Worm (Caenorhabditis elegans) whole organism, young adult: ENCODE measurements around the gene srx-32.
"Not testable (repeated sequence)": the region's sequence is repeated elsewhere in the genome, so short reads cannot be mapped to it uniquely, and the experiment has no call there.

Source experiments
- B0019.2 ChIP-seq: fragments of 200-800 bp; sonication (Bioruptor generic); conservative IDR thresholded peaks from 2 replicates; pipeline ENCODE4 v1.3.6; 2022; ENCODE audit warnings: missing genetic modification reagents, missing genetic modification characterization, missing compliant biosample characterization
- B0261.1 ChIP-seq: sonication (generic microtip); optimal IDR thresholded peaks from 2 replicates; lab custom pipeline; 2016; ENCODE audit warnings: mild to moderate bottlenecking, missing genetic modification characterization, moderate library complexity, missing compliant biosample characterization
- B0336.3 ChIP-seq: fragments of 200-800 bp; sonication (Bioruptor generic); IDR thresholded peaks from 2 replicates; pipeline ENCODE4 v1.3.6; 2022; ENCODE audit warnings: missing genetic modification characterization, missing compliant biosample characterization
- C17E4.6 ChIP-seq: fragments of 200-800 bp; sonication (Bioruptor generic); IDR thresholded peaks from 2 replicates; pipeline ENCODE4 v1.3.6; 2022; ENCODE audit warnings: missing genetic modification reagents, missing genetic modification characterization, missing compliant biosample characterization
- D2030.7 ChIP-seq: fragments of 200-800 bp; sonication (Bioruptor generic); IDR thresholded peaks from 2 replicates; pipeline ENCODE4 v1.3.6; 2022; ENCODE audit warnings: missing genetic modification reagents, missing genetic modification characterization, missing compliant biosample characterization
- F10E7.11 ChIP-seq: sonication (generic microtip); optimal IDR thresholded peaks from 2 replicates; lab custom pipeline; 2017; ENCODE audit warnings: mild to moderate bottlenecking, missing genetic modification characterization, moderate library complexity, missing compliant biosample characterization
- F39B2.1 ChIP-seq: fragments of 200-800 bp; sonication (Bioruptor generic); IDR thresholded peaks from 2 replicates; pipeline ENCODE4 v1.3.6; 2022; ENCODE audit warnings: missing genetic modification reagents, missing genetic modification characterization, missing compliant biosample characterization
- F55B11.4 ChIP-seq: sonication (generic microtip); optimal IDR thresholded peaks from 2 replicates; lab custom pipeline; 2016; ENCODE audit warnings: missing compliant biosample characterization, missing genetic modification characterization, borderline replicate concordance; ENCODE audit not compliant: insufficient read depth
- F57C9.4 ChIP-seq: sonication (generic microtip); optimal IDR thresholded peaks from 2 replicates; lab custom pipeline; 2017; ENCODE audit warnings: mild to moderate bottlenecking, missing genetic modification characterization, missing compliant biosample characterization
- Y53F4B.3 ChIP-seq: fragments of 200-800 bp; sonication (Bioruptor generic); IDR thresholded peaks from 2 replicates; pipeline ENCODE4 v1.3.6; 2022; ENCODE audit warnings: missing genetic modification reagents, missing genetic modification characterization, missing compliant biosample characterization
- Y67H2A.10 ChIP-seq: fragments of 200-800 bp; sonication (Bioruptor generic); conservative IDR thresholded peaks from 2 replicates; pipeline ENCODE4 v1.3.6; 2022; ENCODE audit warnings: missing genetic modification reagents, missing genetic modification characterization, missing compliant biosample characterization
- atf-7 ChIP-seq: sonication (generic microtip); optimal IDR thresholded peaks from 2 replicates; lab custom pipeline; 2017; ENCODE audit warnings: mild to moderate bottlenecking, missing genetic modification characterization, missing compliant biosample characterization
- athp-1 ChIP-seq: sonication (generic microtip); optimal IDR thresholded peaks from 2 replicates; lab custom pipeline; 2017; ENCODE audit warnings: mild to moderate bottlenecking, missing genetic modification characterization, missing compliant biosample characterization
- attf-6 ChIP-seq: fragments of 200-800 bp; sonication (Bioruptor generic); IDR thresholded peaks from 2 replicates; pipeline ENCODE4 v1.3.6; 2022; ENCODE audit warnings: missing genetic modification reagents, missing genetic modification characterization, missing compliant biosample characterization
- ceh-91 ChIP-seq: fragments of 200-800 bp; sonication (Bioruptor generic); IDR thresholded peaks from 2 replicates; pipeline ENCODE4 v1.3.6; 2022; ENCODE audit warnings: missing genetic modification reagents, missing genetic modification characterization, missing compliant biosample characterization
- die-1 ChIP-seq: sonication (generic microtip); optimal IDR thresholded peaks from 2 replicates; lab custom pipeline; 2016; ENCODE audit warnings: missing genotype, mild to moderate bottlenecking, missing genetic modification characterization, missing compliant biosample characterization
- dpff-1 ChIP-seq: sonication (generic microtip); optimal IDR thresholded peaks from 2 replicates; lab custom pipeline; 2017; ENCODE audit warnings: mild to moderate bottlenecking, missing genetic modification characterization, missing compliant biosample characterization
- dpl-1 ChIP-seq: fragments of 150-350 bp; optimal IDR thresholded peaks from 2 replicates; lab custom pipeline; 2014; ENCODE audit warnings: missing biosample characterization, missing genetic modification reagents, missing genetic modification characterization
- egl-44 ChIP-seq: fragments of 200-800 bp; sonication (Bioruptor generic); IDR thresholded peaks from 2 replicates; pipeline ENCODE4 v1.3.6; 2022; ENCODE audit warnings: missing genetic modification reagents, missing genetic modification characterization, missing compliant biosample characterization
- egrh-3 ChIP-seq: fragments of 200-800 bp; sonication (Bioruptor generic); IDR thresholded peaks from 2 replicates; pipeline ENCODE4 v1.3.6; 2022; ENCODE audit warnings: missing genetic modification reagents, missing genetic modification characterization, missing compliant biosample characterization
- him-1 ChIP-seq: sonication (generic microtip); optimal IDR thresholded peaks from 2 replicates; lab custom pipeline; 2016; ENCODE audit warnings: missing genotype, missing genetic modification reagents, missing genetic modification characterization, missing compliant biosample characterization
- hlh-26 ChIP-seq: fragments of 200-800 bp; sonication (Bioruptor generic); conservative IDR thresholded peaks from 2 replicates; pipeline ENCODE4 v1.3.6; 2022; ENCODE audit warnings: missing genetic modification reagents, missing genetic modification characterization, missing compliant biosample characterization
- hmg-1.2 ChIP-seq: fragments of 200-800 bp; sonication (Bioruptor generic); IDR thresholded peaks from 2 replicates; pipeline ENCODE4 v1.3.6; 2022; ENCODE audit warnings: missing genetic modification reagents, missing genetic modification characterization, missing compliant biosample characterization
- mcd-1 ChIP-seq: fragments of 200-800 bp; sonication (Bioruptor generic); IDR thresholded peaks from 2 replicates; pipeline ENCODE4 v1.3.6; 2022; ENCODE audit warnings: missing genetic modification reagents, missing genetic modification characterization, missing compliant biosample characterization
- mel-28 ChIP-seq: sonication (generic microtip); optimal IDR thresholded peaks from 2 replicates; lab custom pipeline; 2016; ENCODE audit warnings: borderline replicate concordance, mild to moderate bottlenecking, missing genetic modification characterization, missing compliant biosample characterization
- nfyb-1 ChIP-seq: fragments of 200-800 bp; sonication (Bioruptor generic); IDR thresholded peaks from 2 replicates; pipeline ENCODE4 v1.3.6; 2022; ENCODE audit warnings: missing genetic modification reagents, missing genetic modification characterization, missing compliant biosample characterization
- nhr-179 ChIP-seq: sonication (generic microtip); optimal IDR thresholded peaks from 2 replicates; lab custom pipeline; 2016; ENCODE audit warnings: mild to moderate bottlenecking, missing genetic modification characterization, missing compliant biosample characterization
- nhr-80 ChIP-seq: sonication (generic microtip); optimal IDR thresholded peaks from 2 replicates; lab custom pipeline; 2016; ENCODE audit warnings: missing genetic modification characterization, missing compliant biosample characterization
- nhr-90 ChIP-seq: sonication (generic microtip); optimal IDR thresholded peaks from 2 replicates; lab custom pipeline; 2016; ENCODE audit warnings: missing genotype, mild to moderate bottlenecking, missing genetic modification characterization, missing compliant biosample characterization
- sdz-38 ChIP-seq: sonication (generic microtip); optimal IDR thresholded peaks from 2 replicates; lab custom pipeline; 2016; ENCODE audit warnings: missing genotype, missing genetic modification characterization, missing compliant biosample characterization
- sea-2 ChIP-seq: fragments of 200-800 bp; sonication (Bioruptor generic); IDR thresholded peaks from 2 replicates; pipeline ENCODE4 v1.3.6; 2022; ENCODE audit warnings: missing genetic modification characterization, missing compliant biosample characterization
- snpc-1.1 ChIP-seq: sonication (generic microtip); optimal IDR thresholded peaks from 2 replicates; lab custom pipeline; 2017; ENCODE audit warnings: missing genetic modification characterization, mild to moderate bottlenecking, missing compliant biosample characterization, antibody characterized with exemption, moderate library complexity, missing genotype, missing genetic modification reagents; ENCODE audit not compliant: insufficient read depth
- snpc-4 ChIP-seq, 5 experiments: fragments of 150-350 bp in 1 of 5; sonication (generic microtip) in 4 of 5; optimal IDR thresholded peaks; 2 replicates each; lab custom pipeline; 2014 to 2018; ENCODE audit warnings: missing genetic modification characterization in 5 of 5, missing biosample characterization in 3 of 5, antibody characterized with exemption in 2 of 5, mild to moderate bottlenecking in 2 of 5, missing compliant biosample characterization in 2 of 5, missing genotype in 2 of 5, moderate library complexity in 2 of 5, missing genetic modification reagents in 1 of 5
- tbp1 ChIP-seq: fragments of 200-800 bp; sonication (Bioruptor generic); optimal IDR thresholded peaks from 2 replicates; lab custom pipeline; 2018; ENCODE audit warnings: mild to moderate bottlenecking, missing genetic modification characterization, missing compliant biosample characterization
- xnd-1 ChIP-seq: sonication (generic microtip); optimal IDR thresholded peaks from 2 replicates; lab custom pipeline; 2016; ENCODE audit warnings: missing genotype, missing genetic modification reagents, missing genetic modification characterization, missing compliant biosample characterization
- zfh-2 ChIP-seq: fragments of 200-800 bp; sonication (Bioruptor generic); conservative IDR thresholded peaks from 2 replicates; pipeline ENCODE4 v1.3.6; 2022; ENCODE audit warnings: missing genetic modification reagents, missing genetic modification characterization, missing compliant biosample characterization
- ztf-3 ChIP-seq: fragments of 200-800 bp; sonication (Bioruptor generic); optimal IDR thresholded peaks from 2 replicates; lab custom pipeline; 2018; ENCODE audit warnings: mild to moderate bottlenecking, missing genetic modification characterization, missing compliant biosample characterization

srx-32 gene

DNA sequence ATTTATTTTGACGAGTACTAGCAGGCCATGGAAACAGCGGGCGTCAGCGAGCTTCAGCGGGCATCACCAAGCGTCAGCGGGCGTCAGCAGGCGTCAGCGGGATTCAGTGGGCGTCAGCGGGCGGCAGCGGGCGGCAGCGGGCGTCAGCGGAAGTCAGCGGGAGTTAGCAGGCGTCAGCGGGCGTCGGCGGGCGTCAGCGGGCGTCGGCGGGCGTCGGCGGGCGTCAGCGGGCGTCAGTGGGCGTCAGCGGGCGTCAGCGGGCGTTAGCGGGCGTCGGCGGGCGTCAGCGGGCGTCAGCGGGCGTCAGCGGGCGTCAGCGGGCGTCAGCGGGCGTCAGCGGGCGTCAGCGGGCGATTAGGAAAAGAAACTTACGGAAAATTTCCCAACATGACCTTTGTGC, 22.1 kb upstream of the srx-32 start:
- 0 out of 2 replicates have a peak, but pooled peaks have one; percentile 14 for TF ChIP-seq D2030.7
- no peak for TF ChIP-seq Y53F4B.3 (GFP tag; lab: Robert Waterston, UW)
- peak; percentile 59; the same call in 1 of the 2 replicates for TF ChIP-seq mcd-1
- peak; percentile 100 for TF ChIP-seq egrh-3 (GFP tag; lab: Robert Waterston, UW)
- peak; percentile 89 for TF ChIP-seq zfh-2

DNA sequence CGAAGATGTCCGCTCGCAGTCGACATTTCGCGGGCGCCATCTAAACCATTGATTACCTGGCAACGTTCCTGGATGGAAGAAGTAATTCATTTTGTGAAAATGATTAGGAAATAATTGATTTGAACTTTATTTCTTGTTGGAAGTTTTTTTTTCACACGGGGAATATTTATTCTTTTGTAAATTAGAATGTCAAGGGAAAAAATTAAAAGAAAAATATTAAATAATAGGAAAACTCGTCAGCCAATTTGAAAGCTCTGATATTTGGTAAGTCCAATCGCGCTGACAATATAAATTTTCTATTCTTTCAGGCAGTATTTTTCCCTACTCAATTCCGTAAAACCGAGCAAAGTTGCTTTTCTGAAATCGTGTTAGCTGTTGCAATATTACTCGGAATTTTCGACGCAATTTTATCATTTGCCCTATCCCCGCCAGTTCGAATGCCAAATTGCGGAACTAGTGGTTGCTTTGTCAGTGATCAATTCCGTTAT, 18.5 kb upstream of the srx-32 start, which contains the start of the genes K09C6.7 and K09C6.10:
Gene K09C6.7, minus strand, starts transcription at position 101 of the 488 bp plus-strand sequence.
Gene K09C6.10, plus strand, starts transcription at position 438 of the 488 bp plus-strand sequence.
- not testable (repeated sequence) for TF ChIP-seq nhr-90, F10E7.11, die-1 (tag; lab: Kevin White, UChicago)

- no peak for TF ChIP-seq sea-2 (GFP tag; lab: Robert Waterston, UW)
- no peak for TF ChIP-seq nhr-80
These were observed 12.8 kb upstream of the srx-32 start, which contains the start of gene F41H8.1 for ce11 chrV:833368-833767. TSS of gene F41H8.1 (plus strand) at chrV:833668.

ce11 chrV:826097-826496, 5.6 kb upstream of the srx-32 start, which contains the start of gene F41H8.2:
TSS of gene F41H8.2 (plus strand) at chrV:826397.
- no peak for TF ChIP-seq Y67H2A.10 (GFP tag; lab: Robert Waterston, UW)
- TF ChIP-seq snpc-4 (GFP tag; optimal IDR thresholded peaks at IDR 0.05; lab: Kevin White, UChicago), result no peak
- no peak for TF ChIP-seq snpc-4 (tag; optimal IDR thresholded peaks at IDR 0.05; lab: Kevin White, UChicago)
- TF ChIP-seq dpl-1, result no peak
- TF ChIP-seq athp-1 (tag; lab: Kevin White, UChicago), result no peak
- no peak for TF ChIP-seq zfh-2
- no peak for TF ChIP-seq C17E4.6 (GFP tag; lab: Robert Waterston, UW)

- not testable (repeated sequence) for TF ChIP-seq zfh-2; F39B2.1; C17E4.6 (GFP tag; lab: Robert Waterston, UW)
These were observed 2.4 kb upstream of the srx-32 start, which contains the start of gene srx-31 for ce11 chrV:822922-823321. TSS of gene srx-31 (minus strand) at chrV:823022.

DNA sequence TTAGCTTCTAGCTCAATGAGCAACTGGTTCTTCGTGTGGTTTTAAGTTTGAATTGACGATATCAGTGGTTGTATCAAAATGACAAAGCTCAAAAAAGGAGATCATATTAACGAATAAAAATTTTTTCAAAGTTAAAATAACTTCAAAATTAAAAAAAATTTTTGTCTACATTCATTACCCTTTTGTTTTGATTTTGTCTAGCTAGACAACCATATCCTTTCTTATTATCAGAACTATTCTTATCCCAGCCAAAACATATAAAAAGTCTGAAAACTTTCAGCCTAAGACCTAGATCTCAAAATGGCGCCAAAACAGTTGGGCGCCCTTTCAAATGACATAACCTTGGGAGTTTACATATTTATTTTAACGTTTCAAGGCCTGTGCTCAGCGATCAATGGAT, 3.3 kb downstream of the srx-32 start, which contains the start of gene R13D11.1:
Gene R13D11.1, plus strand, starts transcription at position 301 of the 400 bp plus-strand sequence.
- no peak for TF ChIP-seq egl-44
- TF ChIP-seq Y53F4B.3 (GFP tag; lab: Robert Waterston, UW), result no peak
- no peak for TF ChIP-seq tbp1 (GFP tag; lab: Kevin White, UChicago)
- TF ChIP-seq F55B11.4, result no peak
- no peak for TF ChIP-seq hlh-26 (GFP tag; lab: Robert Waterston, UW)
- no peak for TF ChIP-seq B0261.1

- no peak for TF ChIP-seq tbp1 (GFP tag; lab: Kevin White, UChicago)
- TF ChIP-seq nhr-80, result no peak
- no peak for TF ChIP-seq F57C9.4 (tag; lab: Kevin White, UChicago)
- no peak for TF ChIP-seq attf-6 (GFP tag; lab: Robert Waterston, UW)
- no peak for TF ChIP-seq sdz-38 (tag; lab: Kevin White, UChicago)
- no peak for TF ChIP-seq B0336.3
- no peak for TF ChIP-seq ceh-91 (GFP tag; lab: Robert Waterston, UW)
- no peak for TF ChIP-seq B0261.1
- TF ChIP-seq him-1 (tag; lab: Kevin White, UChicago), result no peak
- TF ChIP-seq C17E4.6 (GFP tag; lab: Robert Waterston, UW), result no peak
- TF ChIP-seq B0019.2 (GFP tag; lab: Robert Waterston, UW), result no peak
- TF ChIP-seq nfyb-1, result no peak
- no peak for TF ChIP-seq ztf-3
- no peak for TF ChIP-seq atf-7 (tag; lab: Kevin White, UChicago)
- no peak for TF ChIP-seq hmg-1.2 (GFP tag; lab: Robert Waterston, UW)
- TF ChIP-seq dpff-1 (tag; lab: Kevin White, UChicago), result no peak
- no peak for TF ChIP-seq nhr-179 (tag; lab: Kevin White, UChicago)
- TF ChIP-seq snpc-1.1, result no peak
- TF ChIP-seq xnd-1 (tag; lab: Kevin White, UChicago), result no peak
- no peak for TF ChIP-seq mel-28
These were observed 5.8 kb downstream of the srx-32 start, which contains the start of gene R13D11.3 for ce11 chrV:814716-815115. TSS of gene R13D11.3 (plus strand) at chrV:815016.
